Fruit fly (Drosophila melanogaster): ENCODE measurements around the gene CG15425.

CG15425 gene

DNA sequence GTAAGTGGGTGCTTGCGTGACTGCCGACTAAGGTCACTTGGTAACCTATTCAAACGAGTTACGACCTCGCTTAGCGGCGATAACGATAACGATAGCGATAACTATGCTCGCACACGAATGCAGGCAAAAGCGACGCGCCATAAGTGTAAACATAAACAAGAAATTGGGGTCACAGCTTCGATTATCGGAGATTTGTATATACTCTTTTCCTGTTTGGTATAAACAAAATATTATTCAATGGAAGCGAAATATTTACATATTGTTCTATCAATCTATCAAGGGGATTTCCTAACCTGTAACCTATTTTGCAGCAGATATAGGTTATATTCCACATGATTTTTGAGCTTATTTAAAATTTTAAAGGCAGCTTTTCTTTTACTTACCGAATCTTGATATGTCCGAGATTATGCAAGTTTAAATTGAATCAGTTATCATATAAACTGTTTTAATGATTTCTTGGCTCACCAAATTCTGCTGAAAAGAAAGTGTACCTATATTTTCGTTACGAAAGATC lies 28.7 kb downstream of the CG15425 start:
- TF ChIP-seq CG33017 (tag; optimal IDR thresholded peaks at IDR 0.05), result no peak
- TF ChIP-seq Crg-1 (GFP tag; optimal IDR thresholded peaks at IDR 0.05), result no peak
- TF ChIP-seq CG1620 (GFP tag; optimal IDR thresholded peaks at IDR 0.05), result no peak
- TF ChIP-seq CG7101 (tag; optimal IDR thresholded peaks at IDR 0.05), result no peak
- no peak for TF ChIP-seq CG7045 (GFP tag; optimal IDR thresholded peaks at IDR 0.05)
- TF ChIP-seq CG12768 (GFP tag; optimal IDR thresholded peaks at IDR 0.05), result no peak
- TF ChIP-seq cic (GFP tag; optimal IDR thresholded peaks at IDR 0.05), result no peak
- TF ChIP-seq cnc (optimal IDR thresholded peaks at IDR 0.05), result no peak
- no peak for TF ChIP-seq toe (GFP tag; optimal IDR thresholded peaks at IDR 0.05)
- TF ChIP-seq ovo (GFP tag; optimal IDR thresholded peaks at IDR 0.05), result no peak
- TF ChIP-seq kay (GFP tag; ENCODE audit: borderline replicate concordance), result no peak
- no peak for TF ChIP-seq tj (GFP tag; optimal IDR thresholded peaks at IDR 0.05)
- TF ChIP-seq CG5204 (GFP tag; optimal IDR thresholded peaks at IDR 0.05), result no peak
- no peak for TF ChIP-seq CG11617 (GFP tag; optimal IDR thresholded peaks at IDR 0.05)
- TF ChIP-seq Mnt (GFP tag; optimal IDR thresholded peaks at IDR 0.05), result no peak
- no peak for TF ChIP-seq pad (GFP tag; optimal IDR thresholded peaks at IDR 0.05)
- TF ChIP-seq bab1 (GFP tag; optimal IDR thresholded peaks at IDR 0.05), result no peak
- no peak for TF ChIP-seq CG14711 (tag; optimal IDR thresholded peaks at IDR 0.05)
- no peak for TF ChIP-seq Hr96 (GFP tag; optimal IDR thresholded peaks at IDR 0.05)

DNA sequence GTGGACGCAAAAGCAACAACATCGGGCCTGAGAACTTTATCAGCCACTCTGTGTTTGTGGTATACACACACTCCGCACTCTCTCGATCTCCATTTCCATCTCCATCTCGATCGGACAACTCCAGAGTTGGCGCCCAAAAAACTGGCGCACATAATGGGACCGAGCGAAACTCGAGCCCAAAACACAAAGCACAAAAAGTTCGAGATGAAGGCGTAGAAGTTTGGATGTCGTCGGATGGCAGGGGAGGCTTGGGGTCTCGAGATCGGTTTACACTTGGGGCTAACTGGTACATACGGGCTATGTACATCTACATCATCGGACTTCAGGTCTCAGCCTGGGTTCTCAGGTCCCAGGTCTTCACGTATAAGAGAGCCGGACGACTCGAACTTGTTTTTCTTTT lies 29.3 kb downstream of the CG15425 start:
- TF ChIP-seq ovo (GFP tag; optimal IDR thresholded peaks at IDR 0.05) (no peak), CG7045 (GFP tag; optimal IDR thresholded peaks at IDR 0.05) (no peak), pad (GFP tag; optimal IDR thresholded peaks at IDR 0.05) (no peak), bab1 (GFP tag; optimal IDR thresholded peaks at IDR 0.05) (no peak), CG14711 (tag; optimal IDR thresholded peaks at IDR 0.05) (no peak), cic (GFP tag; optimal IDR thresholded peaks at IDR 0.05) (no peak), Clk (GFP tag; optimal IDR thresholded peaks at IDR 0.05) (no peak), Crg-1 (GFP tag; optimal IDR thresholded peaks at IDR 0.05) (no peak), CG11617 (GFP tag; optimal IDR thresholded peaks at IDR 0.05) (no peak), CG7101 (tag; optimal IDR thresholded peaks at IDR 0.05) (no peak), CG33017 (tag; optimal IDR thresholded peaks at IDR 0.05) (no peak), CG5204 (GFP tag; optimal IDR thresholded peaks at IDR 0.05) (no peak), tj (GFP tag; optimal IDR thresholded peaks at IDR 0.05) (no peak), Mnt (GFP tag; optimal IDR thresholded peaks at IDR 0.05) (no peak), CG12768 (GFP tag; optimal IDR thresholded peaks at IDR 0.05) (no peak), toe (GFP tag; optimal IDR thresholded peaks at IDR 0.05) (no peak), Hr96 (GFP tag; optimal IDR thresholded peaks at IDR 0.05) (no peak)

DNA sequence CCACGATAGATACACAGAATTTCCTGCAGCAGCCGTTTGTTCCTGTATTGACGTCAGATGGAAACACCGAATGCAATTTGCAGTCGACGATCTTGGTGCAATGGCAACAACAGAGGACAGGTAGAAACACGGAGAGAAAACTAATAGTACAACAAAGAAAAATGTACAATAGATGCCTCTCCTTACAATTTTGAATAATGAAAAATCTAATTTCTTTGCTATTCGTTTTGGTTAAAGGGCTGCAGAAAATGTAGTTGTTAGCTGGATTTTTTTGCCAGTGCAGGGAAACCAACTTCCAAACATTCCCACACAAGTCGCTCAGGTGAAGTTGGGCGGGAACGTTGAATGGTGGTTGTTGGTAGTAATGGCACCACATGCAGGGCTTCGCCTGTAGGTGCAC lies 29.7 kb downstream of the CG15425 start:
- TF ChIP-seq pad (GFP tag; optimal IDR thresholded peaks at IDR 0.05) (no peak), Clk (GFP tag; optimal IDR thresholded peaks at IDR 0.05) (no peak), cic (GFP tag; optimal IDR thresholded peaks at IDR 0.05) (no peak), CG7101 (tag; optimal IDR thresholded peaks at IDR 0.05) (no peak), ovo (GFP tag; optimal IDR thresholded peaks at IDR 0.05) (no peak), CG12768 (GFP tag; optimal IDR thresholded peaks at IDR 0.05) (no peak), CG7045 (GFP tag; optimal IDR thresholded peaks at IDR 0.05) (no peak), CG14711 (tag; optimal IDR thresholded peaks at IDR 0.05) (no peak), cnc (optimal IDR thresholded peaks at IDR 0.05) (no peak)

DNA sequence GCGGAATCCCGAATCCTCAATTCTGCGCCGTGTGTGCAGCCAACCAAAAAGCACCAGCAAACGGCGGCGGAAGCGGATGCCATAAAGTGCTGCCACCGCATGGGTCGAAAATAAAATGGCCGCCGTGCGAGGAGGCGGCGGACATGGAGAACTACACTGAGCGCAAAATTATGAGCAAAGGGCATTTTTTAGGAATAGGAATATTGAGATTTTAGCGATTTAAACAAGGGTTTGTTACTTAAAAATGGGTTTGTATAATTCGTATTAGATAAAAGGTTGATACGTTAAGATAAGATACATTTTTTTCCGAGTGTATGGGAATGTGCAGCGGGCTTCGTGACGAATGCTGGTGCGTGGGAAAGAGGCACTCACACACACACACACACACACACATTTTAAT lies 35.2 kb downstream of the CG15425 start:
- no peak for TF ChIP-seq CG33017 (tag; optimal IDR thresholded peaks at IDR 0.05)
- TF ChIP-seq ovo (GFP tag; optimal IDR thresholded peaks at IDR 0.05), result no peak
- TF ChIP-seq Crg-1 (GFP tag; optimal IDR thresholded peaks at IDR 0.05), result no peak
- TF ChIP-seq cic (GFP tag; optimal IDR thresholded peaks at IDR 0.05), result no peak
- no peak for TF ChIP-seq CG1620 (GFP tag; optimal IDR thresholded peaks at IDR 0.05)
- no peak for TF ChIP-seq kay (GFP tag; ENCODE audit: borderline replicate concordance)
- TF ChIP-seq tj (GFP tag; optimal IDR thresholded peaks at IDR 0.05), result no peak
- TF ChIP-seq CG7101 (tag; optimal IDR thresholded peaks at IDR 0.05), result no peak
- TF ChIP-seq Hr96 (GFP tag; optimal IDR thresholded peaks at IDR 0.05), result no peak
- TF ChIP-seq CG5204 (GFP tag; optimal IDR thresholded peaks at IDR 0.05), result no peak
- no peak for TF ChIP-seq bab1 (GFP tag; optimal IDR thresholded peaks at IDR 0.05)

DNA sequence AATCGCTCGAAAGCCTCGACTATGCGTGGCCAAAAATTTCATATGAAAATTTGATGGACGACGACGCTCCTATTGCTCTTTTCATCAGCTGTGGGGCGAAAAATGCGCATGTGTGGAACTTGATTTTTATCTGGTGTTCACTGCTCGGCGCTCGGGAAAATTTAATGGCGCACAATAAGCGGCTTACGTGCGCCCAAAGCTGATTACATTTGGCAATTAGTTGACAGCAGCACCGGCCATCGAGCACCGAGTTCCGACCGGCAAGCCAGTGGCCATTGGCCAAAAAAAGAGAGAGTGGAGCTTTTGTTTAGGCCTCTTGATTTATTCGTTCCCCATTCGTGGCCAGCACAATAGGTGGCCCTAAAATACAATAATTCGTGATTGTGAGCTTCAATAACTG lies 38.3 kb downstream of the CG15425 start:
- no peak for TF ChIP-seq CG33017 (tag; optimal IDR thresholded peaks at IDR 0.05)
- no peak for TF ChIP-seq cic (GFP tag; optimal IDR thresholded peaks at IDR 0.05)
- no peak for TF ChIP-seq bab1 (GFP tag; optimal IDR thresholded peaks at IDR 0.05)
- TF ChIP-seq cnc (optimal IDR thresholded peaks at IDR 0.05), result no peak
- TF ChIP-seq tj (GFP tag; optimal IDR thresholded peaks at IDR 0.05), result no peak
- TF ChIP-seq toe (GFP tag; optimal IDR thresholded peaks at IDR 0.05), result no peak
- no peak for TF ChIP-seq CG7045 (GFP tag; optimal IDR thresholded peaks at IDR 0.05)
- TF ChIP-seq CG14711 (tag; optimal IDR thresholded peaks at IDR 0.05), result no peak
- TF ChIP-seq CG5204 (GFP tag; optimal IDR thresholded peaks at IDR 0.05), result no peak
- no peak for TF ChIP-seq ovo (GFP tag; optimal IDR thresholded peaks at IDR 0.05)

DNA sequence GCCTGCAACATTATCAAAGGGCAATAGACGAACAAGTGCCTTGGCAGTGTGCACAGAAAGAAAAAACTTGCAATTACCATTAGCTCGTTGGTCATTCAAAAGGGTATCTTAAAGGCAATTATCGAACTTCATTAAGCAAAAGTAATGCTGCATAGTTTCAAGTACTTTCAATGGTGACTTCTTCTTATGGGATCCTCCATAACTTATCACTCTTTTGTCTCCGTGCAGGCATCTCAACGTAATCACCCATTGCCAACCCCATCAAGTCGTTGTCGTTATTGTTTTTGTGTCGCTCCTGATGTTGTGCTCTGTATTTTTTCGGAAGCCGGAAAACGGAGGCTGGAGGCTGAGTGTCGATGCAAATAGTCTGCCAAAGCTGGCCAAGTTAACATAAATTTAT lies 39.5 kb downstream of the CG15425 start:
- TF ChIP-seq CG1620 (GFP tag; optimal IDR thresholded peaks at IDR 0.05), result no peak
- no peak for TF ChIP-seq bab1 (GFP tag; optimal IDR thresholded peaks at IDR 0.05)
- TF ChIP-seq CG33017 (tag; optimal IDR thresholded peaks at IDR 0.05), result no peak
- TF ChIP-seq Mnt (GFP tag; optimal IDR thresholded peaks at IDR 0.05), result no peak
- TF ChIP-seq Clk (GFP tag; optimal IDR thresholded peaks at IDR 0.05), result no peak
- no peak for TF ChIP-seq CG11617 (GFP tag; optimal IDR thresholded peaks at IDR 0.05)
- no peak for TF ChIP-seq CG5204 (GFP tag; optimal IDR thresholded peaks at IDR 0.05)
- no peak for TF ChIP-seq CG7101 (tag; optimal IDR thresholded peaks at IDR 0.05)
- no peak for TF ChIP-seq cnc (optimal IDR thresholded peaks at IDR 0.05)
- no peak for TF ChIP-seq toe (GFP tag; optimal IDR thresholded peaks at IDR 0.05)
- no peak for TF ChIP-seq Hr96 (GFP tag; optimal IDR thresholded peaks at IDR 0.05)
- no peak for TF ChIP-seq CG7045 (GFP tag; optimal IDR thresholded peaks at IDR 0.05)
- no peak for TF ChIP-seq kay (GFP tag; ENCODE audit: borderline replicate concordance)
- no peak for TF ChIP-seq ovo (GFP tag; optimal IDR thresholded peaks at IDR 0.05)
- TF ChIP-seq Crg-1 (GFP tag; optimal IDR thresholded peaks at IDR 0.05), result no peak
- TF ChIP-seq tj (GFP tag; optimal IDR thresholded peaks at IDR 0.05), result no peak
- TF ChIP-seq cic (GFP tag; optimal IDR thresholded peaks at IDR 0.05), result no peak
- TF ChIP-seq CG12768 (GFP tag; optimal IDR thresholded peaks at IDR 0.05), result no peak
- TF ChIP-seq pad (GFP tag; optimal IDR thresholded peaks at IDR 0.05), result no peak
